Fruit fly (Drosophila melanogaster) whole organism, prepupa: Measurements from ENCODE around the gene CG8051.
A peak's percentile ranks its signal among the peaks of the same experiment; 100 is the strongest.

Source experiments
- Blimp-1 ChIP-seq: fragments of 200-800 bp; sonication (Bioruptor generic); optimal IDR thresholded peaks from 3 replicates; lab custom pipeline; 2017; ENCODE audit warnings: missing biosample characterization, missing genetic modification characterization, mild to moderate bottlenecking, moderate library complexity, missing genetic modification reagents
- CG11294 ChIP-seq: fragments of 200-800 bp; sonication (Bioruptor generic); IDR thresholded peaks from 2 replicates; pipeline ENCODE4 v1.3.6; 2022; ENCODE audit warnings: missing biosample characterization, missing genetic modification characterization
- CG1621 ChIP-seq: fragments of 200-800 bp; sonication (Bioruptor generic); optimal IDR thresholded peaks from 3 replicates; lab custom pipeline; 2018; ENCODE audit warnings: missing biosample characterization, mild to moderate bottlenecking, missing genetic modification characterization
- CG16779 ChIP-seq: fragments of 200-800 bp; sonication (Bioruptor generic); optimal IDR thresholded peaks from 3 replicates; lab custom pipeline; 2017; ENCODE audit warnings: missing biosample characterization, mild to moderate bottlenecking, missing genetic modification characterization
- CG3032 ChIP-seq: fragments of 200-800 bp; optimal IDR thresholded peaks from 2 replicates; lab custom pipeline; 2019; ENCODE audit warnings: missing biosample characterization, mild to moderate bottlenecking, missing genetic modification characterization, moderate library complexity
- CG31627 ChIP-seq: fragments of 200-800 bp; sonication (Bioruptor generic); optimal IDR thresholded peaks from 3 replicates; lab custom pipeline; 2016; ENCODE audit warnings: missing biosample characterization, missing genetic modification characterization
- CG32006 ChIP-seq: fragments of 200-800 bp; sonication (Bioruptor generic); optimal IDR thresholded peaks from 3 replicates; lab custom pipeline; 2017; ENCODE audit warnings: missing biosample characterization, mild to moderate bottlenecking, missing genetic modification characterization
- CG34406 ChIP-seq: fragments of 200-800 bp; sonication (Bioruptor generic); optimal IDR thresholded peaks from 3 replicates; lab custom pipeline; 2016; ENCODE audit warnings: missing biosample characterization, missing genetic modification characterization
- CG4318 ChIP-seq: fragments of 200-800 bp; sonication (Bioruptor generic); optimal IDR thresholded peaks from 3 replicates; lab custom pipeline; 2017; ENCODE audit warnings: missing biosample characterization, mild to moderate bottlenecking, missing genetic modification characterization
- CG6163 ChIP-seq: fragments of 200-800 bp; sonication (Bioruptor generic); IDR thresholded peaks from 3 replicates; pipeline ENCODE4 v1.3.6; 2022; ENCODE audit warnings: missing biosample characterization, missing genetic modification characterization
- CG6276 ChIP-seq: fragments of 200-800 bp; sonication (Bioruptor generic); optimal IDR thresholded peaks from 2 replicates; lab custom pipeline; 2017; ENCODE audit warnings: missing biosample characterization, mild to moderate bottlenecking, missing genetic modification characterization
- CG6792 ChIP-seq: fragments of 200-800 bp; sonication (Bioruptor generic); optimal IDR thresholded peaks from 3 replicates; lab custom pipeline; 2016; ENCODE audit warnings: missing biosample characterization, missing genetic modification characterization
- CG6808 ChIP-seq: fragments of 200-800 bp; sonication (Bioruptor generic); optimal IDR thresholded peaks from 3 replicates; lab custom pipeline; 2017; ENCODE audit warnings: missing biosample characterization, missing genetic modification characterization, mild to moderate bottlenecking, moderate library complexity, missing genetic modification reagents
- CG6854 ChIP-seq: fragments of 200-800 bp; sonication (Bioruptor generic); optimal IDR thresholded peaks from 2 replicates; lab custom pipeline; 2017; ENCODE audit warnings: missing biosample characterization, mild to moderate bottlenecking, missing genetic modification characterization
- CG7368 ChIP-seq: fragments of 200-800 bp; sonication (Bioruptor generic); optimal IDR thresholded peaks from 3 replicates; lab custom pipeline; 2016; ENCODE audit warnings: missing biosample characterization, missing genetic modification characterization
- CG8119 ChIP-seq: fragments of 200-800 bp; sonication (Bioruptor generic); IDR thresholded peaks from 3 replicates; pipeline ENCODE4 v1.3.6; 2022; ENCODE audit warnings: missing biosample characterization, missing genetic modification characterization
- CG8319 ChIP-seq: fragments of 200-800 bp; sonication (Bioruptor generic); optimal IDR thresholded peaks from 3 replicates; lab custom pipeline; 2016; ENCODE audit warnings: missing biosample characterization, missing genetic modification characterization
- CG8632 ChIP-seq: fragments of 200-800 bp; sonication (Bioruptor generic); optimal IDR thresholded peaks from 3 replicates; lab custom pipeline; 2016; ENCODE audit warnings: missing biosample characterization, missing genetic modification characterization
- CG9139 ChIP-seq: fragments of 200-800 bp; sonication (Bioruptor generic); optimal IDR thresholded peaks from 3 replicates; lab custom pipeline; 2017; ENCODE audit warnings: missing biosample characterization, mild to moderate bottlenecking, missing genetic modification characterization
- Ets96B ChIP-seq: fragments of 200-800 bp; optimal IDR thresholded peaks from 2 replicates; lab custom pipeline; 2019; ENCODE audit warnings: missing biosample characterization, mild to moderate bottlenecking, missing genetic modification characterization, moderate library complexity
- Gug ChIP-seq: fragments of 200-800 bp; sonication (Bioruptor generic); IDR thresholded peaks from 2 replicates; pipeline ENCODE4 v1.3.6; 2022; ENCODE audit warnings: missing biosample characterization, missing genetic modification characterization
- Hr38 ChIP-seq: sonication (Bioruptor generic); optimal IDR thresholded peaks from 2 replicates; lab custom pipeline; 2016; ENCODE audit warnings: missing biosample characterization, missing genetic modification characterization
- Hr39 ChIP-seq: fragments of 200-800 bp; sonication (Bioruptor generic); optimal IDR thresholded peaks from 2 replicates; lab custom pipeline; 2016; ENCODE audit warnings: missing biosample characterization, missing genetic modification characterization
- Hr4 ChIP-seq: fragments of 200-800 bp; sonication (Bioruptor generic); optimal IDR thresholded peaks from 3 replicates; lab custom pipeline; 2016; ENCODE audit warnings: missing biosample characterization, missing genetic modification characterization
- Lpt ChIP-seq: fragments of 200-800 bp; sonication (Bioruptor generic); optimal IDR thresholded peaks from 3 replicates; lab custom pipeline; 2016; ENCODE audit warnings: missing biosample characterization, missing genetic modification characterization
- Met ChIP-seq: fragments of 200-800 bp; sonication (Bioruptor generic); optimal IDR thresholded peaks from 3 replicates; lab custom pipeline; 2016; ENCODE audit warnings: missing biosample characterization, missing genetic modification characterization
- OdsH ChIP-seq: fragments of 200-800 bp; sonication (Bioruptor generic); optimal IDR thresholded peaks from 3 replicates; lab custom pipeline; 2016; ENCODE audit warnings: missing biosample characterization, missing genetic modification characterization
- Smox ChIP-seq: fragments of 200-800 bp; sonication (Bioruptor generic); optimal IDR thresholded peaks from 3 replicates; lab custom pipeline; 2016; ENCODE audit warnings: missing biosample characterization, missing genetic modification characterization
- Sox14 ChIP-seq: fragments of 200-800 bp; sonication (Bioruptor generic); optimal IDR thresholded peaks from 3 replicates; lab custom pipeline; 2016; ENCODE audit warnings: missing biosample characterization, missing genetic modification characterization
- achi ChIP-seq: fragments of 200-800 bp; sonication (Bioruptor generic); optimal IDR thresholded peaks from 3 replicates; lab custom pipeline; 2016; ENCODE audit warnings: missing biosample characterization, missing genetic modification characterization
- acj6 ChIP-seq: fragments of 200-800 bp; sonication (Bioruptor generic); optimal IDR thresholded peaks from 3 replicates; lab custom pipeline; 2016; ENCODE audit warnings: missing biosample characterization, missing genetic modification characterization
- cyc ChIP-seq: fragments of 200-800 bp; sonication (Bioruptor generic); optimal IDR thresholded peaks from 3 replicates; lab custom pipeline; 2016; ENCODE audit warnings: missing biosample characterization, missing genetic modification characterization
- dac ChIP-seq: fragments of 200-800 bp; sonication (Bioruptor generic); optimal IDR thresholded peaks from 2 replicates; lab custom pipeline; 2017; ENCODE audit warnings: missing biosample characterization, mild to moderate bottlenecking, missing genetic modification characterization
- dsx ChIP-seq: fragments of 200-800 bp; optimal IDR thresholded peaks from 3 replicates; lab custom pipeline; 2019; ENCODE audit warnings: missing biosample characterization, mild to moderate bottlenecking, missing genetic modification characterization, moderate library complexity; ENCODE audit not compliant: poor library complexity, severe bottlenecking
- eg ChIP-seq: fragments of 200-800 bp; sonication (Bioruptor generic); IDR thresholded peaks from 3 replicates; pipeline ENCODE4 v1.3.6; 2022; ENCODE audit warnings: missing biosample characterization, missing genetic modification characterization
- fd59A ChIP-seq: fragments of 200-800 bp; sonication (Bioruptor generic); optimal IDR thresholded peaks from 2 replicates; lab custom pipeline; 2017; ENCODE audit warnings: missing biosample characterization, mild to moderate bottlenecking, missing genetic modification characterization, missing genetic modification reagents
- fkh ChIP-seq: fragments of 200-800 bp; sonication (Bioruptor generic); optimal IDR thresholded peaks from 3 replicates; lab custom pipeline; 2017; ENCODE audit warnings: missing biosample characterization, mild to moderate bottlenecking, missing genetic modification characterization, moderate library complexity
- lz ChIP-seq: fragments of 200-800 bp; sonication (Bioruptor generic); optimal IDR thresholded peaks from 3 replicates; lab custom pipeline; 2016; ENCODE audit warnings: missing biosample characterization, missing genetic modification characterization
- pdm3 ChIP-seq: fragments of 200-800 bp; sonication (Bioruptor generic); optimal IDR thresholded peaks from 3 replicates; lab custom pipeline; 2016; ENCODE audit warnings: missing biosample characterization, missing genetic modification characterization
- salr ChIP-seq, 2 experiments: fragments of 200-800 bp; sonication (Bioruptor generic); optimal IDR thresholded peaks; 3 replicates each; lab custom pipeline; 2016 to 2018; ENCODE audit warnings: missing biosample characterization in 2 of 2, missing genetic modification characterization in 2 of 2, mild to moderate bottlenecking in 1 of 2
- spab ChIP-seq: fragments of 200-800 bp; sonication (Bioruptor generic); optimal IDR thresholded peaks from 2 replicates; lab custom pipeline; 2017; ENCODE audit warnings: missing biosample characterization, mild to moderate bottlenecking, missing genetic modification characterization, missing genetic modification reagents
- ss ChIP-seq, 2 experiments: fragments of 200-800 bp; sonication (Bioruptor generic); optimal IDR thresholded peaks; 2 replicates in 1 of 2; 3 replicates in 1 of 2; lab custom pipeline; 2017 to 2018; ENCODE audit warnings: mild to moderate bottlenecking in 2 of 2, missing biosample characterization in 2 of 2, missing genetic modification characterization in 2 of 2, moderate library complexity in 1 of 2
- svp ChIP-seq: fragments of 200-800 bp; sonication (Bioruptor generic); peaks from one replicate; lab custom pipeline; 2016; ENCODE audit warnings: missing biosample characterization, missing genetic modification characterization
- topi ChIP-seq: fragments of 200-800 bp; sonication (Bioruptor generic); optimal IDR thresholded peaks from 3 replicates; lab custom pipeline; 2016; ENCODE audit warnings: missing biosample characterization, missing genetic modification characterization
- vri ChIP-seq: fragments of 200-800 bp; sonication (Bioruptor generic); optimal IDR thresholded peaks from 3 replicates; lab custom pipeline; 2016; ENCODE audit warnings: missing biosample characterization, mild to moderate bottlenecking, missing genetic modification characterization

The CG8051 gene

dm6 chrX:19307810-19308456 is at the start of gene CG8051:
Gene CG8051 (minus strand): TSS chrX:19307925.
- TF ChIP-seq CG7368 (GFP tag; lab: Kevin White, UChicago) (no peak), CG8119 (no peak), CG11294 (GFP tag; lab: Robert Waterston, UW) (no peak), Blimp-1 (GFP tag; lab: Kevin White, UChicago) (no peak), CG8632 (GFP tag; lab: Kevin White, UChicago) (peak; percentile 5), CG34406 (GFP tag; lab: Kevin White, UChicago) (no peak), cyc (no peak), lz (GFP tag; lab: Kevin White, UChicago) (no peak), CG16779 (tag; lab: Kevin White, UChicago) (peak; percentile 40), Ets96B (tag; lab: Kevin White, UChicago) (no peak), CG9139 (GFP tag; lab: Kevin White, UChicago) (no peak), achi (GFP tag; lab: Kevin White, UChicago) (peak; percentile 5), svp (GFP tag; lab: Kevin White, UChicago) (peak; percentile 65), vri (GFP tag; lab: Kevin White, UChicago) (peak; percentile 92), Sox14 (no peak), salr (GFP tag; optimal IDR thresholded peaks at IDR 0.05; lab: Kevin White, UChicago) (no peak), CG4318 (GFP tag; lab: Kevin White, UChicago) (no peak), topi (GFP tag; lab: Kevin White, UChicago) (peak; percentile 1), dac (no peak), OdsH (peak; percentile 1), CG1621 (tag; lab: Kevin White, UChicago) (no peak), Hr39 (GFP tag; lab: Kevin White, UChicago) (no peak), CG8319 (GFP tag; lab: Kevin White, UChicago) (no peak), pdm3 (GFP tag; lab: Kevin White, UChicago) (peak; percentile 35), Hr4 (no peak), fkh (GFP tag; lab: Kevin White, UChicago) (peak; percentile 86), CG32006 (no peak), CG6808 (GFP tag; lab: Kevin White, UChicago) (no peak), CG6792 (GFP tag; lab: Kevin White, UChicago) (peak; percentile 8), eg (GFP tag; lab: Robert Waterston, UW) (no peak), Met (GFP tag; lab: Kevin White, UChicago) (peak; percentile 3), Gug (GFP tag; lab: Robert Waterston, UW) (no peak)

dm6 chrX:19354628-19355101 is 46.9 kb upstream of the CG8051 start:
- TF ChIP-seq fkh (GFP tag; lab: Kevin White, UChicago) (no peak), CG6808 (GFP tag; lab: Kevin White, UChicago) (peak; percentile 49), achi (GFP tag; lab: Kevin White, UChicago) (peak; percentile 65), svp (GFP tag; lab: Kevin White, UChicago) (peak; percentile 92), salr (GFP tag; optimal IDR thresholded peaks at IDR 0.05; lab: Kevin White, UChicago) (peak in 1 of 2 experiments; percentile 60), fd59A (GFP tag; lab: Kevin White, UChicago) (peak; percentile 34), CG1621 (tag; lab: Kevin White, UChicago) (no peak), dac (peak; percentile 41), CG16779 (tag; lab: Kevin White, UChicago) (no peak), Hr39 (GFP tag; lab: Kevin White, UChicago) (peak; percentile 83), spab (GFP tag; lab: Kevin White, UChicago) (peak; percentile 36), cyc (peak; percentile 78), CG34406 (GFP tag; lab: Kevin White, UChicago) (peak; percentile 67), CG3032 (tag; lab: Kevin White, UChicago) (peak; percentile 50), CG6163 (GFP tag; lab: Robert Waterston, UW) (0 out of 3 replicates have a peak, but pooled peaks have one; percentile 41), CG4318 (GFP tag; lab: Kevin White, UChicago) (peak; percentile 55), ss (GFP tag; optimal IDR thresholded peaks at IDR 0.05; lab: Kevin White, UChicago) (peak; percentile 50 to 55), OdsH (peak; percentile 65), CG6792 (GFP tag; lab: Kevin White, UChicago) (peak; percentile 67), CG8632 (GFP tag; lab: Kevin White, UChicago) (peak; percentile 56), CG6276 (GFP tag; lab: Kevin White, UChicago) (peak; percentile 63), vri (GFP tag; lab: Kevin White, UChicago) (peak; percentile 67), acj6 (peak; percentile 65), dsx (GFP tag; lab: Kevin White, UChicago) (peak; percentile 19), topi (GFP tag; lab: Kevin White, UChicago) (peak; percentile 85), CG8119 (peak; percentile 56; the same call in 2 of the 3 replicates), Smox (peak; percentile 79), CG9139 (GFP tag; lab: Kevin White, UChicago) (no peak), pdm3 (GFP tag; lab: Kevin White, UChicago) (peak; percentile 71), Lpt (GFP tag; lab: Kevin White, UChicago) (peak; percentile 29), CG31627 (GFP tag; lab: Kevin White, UChicago) (peak; percentile 78), Hr38 (GFP tag; lab: Kevin White, UChicago) (no peak), Met (GFP tag; lab: Kevin White, UChicago) (peak; percentile 86), CG6854 (GFP tag; lab: Kevin White, UChicago) (peak; percentile 64)
